Worm (Caenorhabditis elegans) whole organism, mixed stage, embryonic: ENCODE data around the gene col-104.

Experiments
- M03D4.4 ChIP-seq: sonication (generic microtip); optimal IDR thresholded peaks from 2 replicates; lab custom pipeline; 2017; ENCODE audit warnings: mild to moderate bottlenecking, missing genetic modification characterization, missing compliant biosample characterization
- bed-3 ChIP-seq: fragments of 200-800 bp; sonication (Bioruptor generic); optimal IDR thresholded peaks from 3 replicates; lab custom pipeline; 2018; ENCODE audit warnings: mild to moderate bottlenecking, missing genetic modification characterization, moderate library complexity, missing compliant biosample characterization
- blmp-1 ChIP-seq: fragments of 150-350 bp; optimal IDR thresholded peaks from 2 replicates; lab custom pipeline; 2014; ENCODE audit warnings: missing biosample characterization, missing genetic modification characterization
- ceh-39 ChIP-seq: fragments of 150-350 bp; optimal IDR thresholded peaks from 2 replicates; lab custom pipeline; 2014; ENCODE audit warnings: missing biosample characterization, missing genetic modification characterization
- ceh-43 ChIP-seq: fragments of 200-800 bp; sonication (Bioruptor generic); optimal IDR thresholded peaks from 2 replicates; lab custom pipeline; 2018; ENCODE audit warnings: mild to moderate bottlenecking, missing genetic modification characterization, moderate library complexity, missing compliant biosample characterization
- ceh-83 ChIP-seq: fragments of 200-800 bp; sonication (Bioruptor generic); optimal IDR thresholded peaks from 2 replicates; lab custom pipeline; 2018; ENCODE audit warnings: mild to moderate bottlenecking, missing genetic modification characterization, missing compliant biosample characterization
- ces-1 ChIP-seq: fragments of 150-350 bp; optimal IDR thresholded peaks from 2 replicates; lab custom pipeline; 2014; ENCODE audit warnings: missing biosample characterization, missing genetic modification reagents, missing genetic modification characterization
- cnd-1 ChIP-seq: fragments of 200-800 bp; sonication (Bioruptor generic); optimal IDR thresholded peaks from 2 replicates; lab custom pipeline; 2018; ENCODE audit warnings: mild to moderate bottlenecking, missing genetic modification characterization, missing compliant biosample characterization
- drap-1 ChIP-seq: fragments of 200-800 bp; sonication (Bioruptor generic); optimal IDR thresholded peaks from 3 replicates; lab custom pipeline; 2018; ENCODE audit warnings: mild to moderate bottlenecking, missing genetic modification characterization, missing compliant biosample characterization
- elt-1 ChIP-seq: sonication (generic microtip); optimal IDR thresholded peaks from 2 replicates; lab custom pipeline; 2017; ENCODE audit warnings: missing genetic modification characterization, mild to moderate bottlenecking, missing compliant biosample characterization, antibody characterized with exemption, moderate library complexity, borderline replicate concordance; ENCODE audit not compliant: insufficient read depth
- elt-3 ChIP-seq: fragments of 150-350 bp; optimal IDR thresholded peaks from 2 replicates; lab custom pipeline; 2014; ENCODE audit warnings: missing biosample characterization, missing genetic modification characterization
- flh-1 ChIP-seq: fragments of 200-800 bp; sonication (Bioruptor generic); optimal IDR thresholded peaks from 2 replicates; lab custom pipeline; 2018; ENCODE audit warnings: mild to moderate bottlenecking, missing genetic modification characterization, moderate library complexity, missing compliant biosample characterization
- ham-2 ChIP-seq: fragments of 200-800 bp; sonication (Bioruptor generic); optimal IDR thresholded peaks from 2 replicates; lab custom pipeline; 2018; ENCODE audit warnings: mild to moderate bottlenecking, missing genetic modification characterization, missing compliant biosample characterization
- hlh-1 ChIP-seq: fragments of 150-350 bp; optimal IDR thresholded peaks from 2 replicates; lab custom pipeline; 2014; ENCODE audit warnings: missing biosample characterization, missing genetic modification reagents, missing genetic modification characterization
- lin-13 ChIP-seq: fragments of 150-350 bp; optimal IDR thresholded peaks from 2 replicates; lab custom pipeline; 2014; ENCODE audit warnings: missing biosample characterization, missing genetic modification characterization
- lin-32 ChIP-seq: fragments of 200-800 bp; sonication (Bioruptor generic); optimal IDR thresholded peaks from 2 replicates; lab custom pipeline; 2018; ENCODE audit warnings: mild to moderate bottlenecking, missing genetic modification characterization, missing compliant biosample characterization
- lsy-2 ChIP-seq: fragments of 150-350 bp; optimal IDR thresholded peaks from 2 replicates; lab custom pipeline; 2014; ENCODE audit warnings: missing biosample characterization, missing genetic modification characterization
- mab-5 ChIP-seq: fragments of 150-350 bp; optimal IDR thresholded peaks from 2 replicates; lab custom pipeline; 2014; ENCODE audit warnings: missing biosample characterization, missing genetic modification characterization
- mep-1 ChIP-seq: fragments of 150-350 bp; optimal IDR thresholded peaks from 2 replicates; lab custom pipeline; 2017; ENCODE audit warnings: missing biosample characterization, missing genetic modification reagents, missing genetic modification characterization, inconsistent platforms
- mls-2 ChIP-seq: sonication (generic microtip); optimal IDR thresholded peaks from 2 replicates; lab custom pipeline; 2016; ENCODE audit warnings: mild to moderate bottlenecking, missing genetic modification characterization, moderate library complexity, missing compliant biosample characterization
- nhr-12 ChIP-seq: fragments of 150-350 bp; optimal IDR thresholded peaks from 2 replicates; lab custom pipeline; 2014; ENCODE audit warnings: missing biosample characterization, missing genetic modification characterization
- nhr-2 ChIP-seq: fragments of 150-350 bp; optimal IDR thresholded peaks from 2 replicates; lab custom pipeline; 2014; ENCODE audit warnings: missing biosample characterization, missing genetic modification characterization
- nhr-237 ChIP-seq: fragments of 150-350 bp; optimal IDR thresholded peaks from 2 replicates; lab custom pipeline; 2014; ENCODE audit warnings: missing biosample characterization, missing genetic modification characterization
- nhr-28 ChIP-seq: fragments of 150-350 bp; optimal IDR thresholded peaks from 2 replicates; lab custom pipeline; 2014; ENCODE audit warnings: missing biosample characterization, missing genetic modification characterization
- nhr-76 ChIP-seq: sonication (generic microtip); optimal IDR thresholded peaks from 2 replicates; lab custom pipeline; 2017; ENCODE audit warnings: missing biosample characterization, missing genetic modification characterization
- pha-4 ChIP-seq: fragments of 150-350 bp; optimal IDR thresholded peaks from 2 replicates; lab custom pipeline; 2018; ENCODE audit warnings: missing biosample characterization, missing genetic modification reagents, missing genetic modification characterization
- sem-2 ChIP-seq: fragments of 200-800 bp; sonication (Bioruptor generic); optimal IDR thresholded peaks from 2 replicates; lab custom pipeline; 2018; ENCODE audit warnings: mild to moderate bottlenecking, missing genetic modification characterization, missing compliant biosample characterization
- snpc-4 ChIP-seq: fragments of 150-350 bp; optimal IDR thresholded peaks from 2 replicates; lab custom pipeline; 2014; ENCODE audit warnings: missing biosample characterization, missing genetic modification characterization
- sptf-1 ChIP-seq: sonication (generic microtip); optimal IDR thresholded peaks from 2 replicates; lab custom pipeline; 2017; ENCODE audit warnings: mild to moderate bottlenecking, missing genetic modification characterization, moderate library complexity, missing compliant biosample characterization
- tbx-8 ChIP-seq: fragments of 200-800 bp; sonication (Bioruptor generic); optimal IDR thresholded peaks from 2 replicates; lab custom pipeline; 2018; ENCODE audit warnings: mild to moderate bottlenecking, missing genetic modification characterization, moderate library complexity, missing compliant biosample characterization
- unc-120 ChIP-seq: sonication (generic microtip); optimal IDR thresholded peaks from 2 replicates; lab custom pipeline; 2017; ENCODE audit warnings: missing genetic modification characterization, missing compliant biosample characterization; ENCODE audit not compliant: poor library complexity, severe bottlenecking
- unc-39 ChIP-seq: fragments of 150-350 bp; optimal IDR thresholded peaks from 2 replicates; lab custom pipeline; 2014; ENCODE audit warnings: missing biosample characterization, missing genetic modification characterization
- unc-62 ChIP-seq: fragments of 150-350 bp; optimal IDR thresholded peaks from 2 replicates; lab custom pipeline; 2014; ENCODE audit warnings: missing biosample characterization, missing genetic modification reagents, missing genetic modification characterization
- zip-8 ChIP-seq: fragments of 150-350 bp; optimal IDR thresholded peaks from 2 replicates; lab custom pipeline; 2014; ENCODE audit warnings: missing biosample characterization, missing genetic modification characterization
- ztf-11 ChIP-seq: fragments of 150-350 bp; optimal IDR thresholded peaks from 2 replicates; lab custom pipeline; 2014; ENCODE audit warnings: missing biosample characterization, missing genetic modification characterization

Gene col-104

DNA sequence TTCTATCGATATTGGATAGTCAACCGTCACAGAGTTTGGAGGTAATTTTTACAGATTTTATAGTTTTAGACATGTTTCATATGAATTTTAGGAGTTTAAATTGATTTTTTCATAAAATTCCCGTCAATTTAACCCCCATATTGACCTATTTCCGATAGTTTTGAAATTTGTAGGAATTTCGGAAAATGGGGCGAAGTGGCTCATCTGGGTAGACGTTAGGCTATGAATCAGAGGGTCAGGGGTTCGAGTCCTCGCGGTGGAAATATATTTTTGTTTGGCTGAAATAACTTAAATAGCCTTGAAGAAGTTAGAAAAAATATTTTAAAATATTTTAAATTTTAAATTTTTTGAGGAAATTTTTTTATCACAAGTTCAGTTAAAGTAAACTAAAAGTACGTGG is 36.3 kb upstream of the col-104 start:
- TF ChIP-seq elt-1 (tag; lab: Kevin White, UChicago): no peak
- no peak for TF ChIP-seq nhr-237 (tag; lab: Kevin White, UChicago)
- no peak for TF ChIP-seq unc-120 (tag; lab: Kevin White, UChicago)
- TF ChIP-seq sem-2 (GFP tag; lab: Kevin White, UChicago): no peak
- TF ChIP-seq ceh-39 (tag; lab: Kevin White, UChicago): no peak
- TF ChIP-seq nhr-76: no peak
- TF ChIP-seq elt-3 (tag; lab: Kevin White, UChicago): no peak
- TF ChIP-seq lin-32 (GFP tag; lab: Kevin White, UChicago): no peak
- TF ChIP-seq pha-4 (tag; lab: Kevin White, UChicago): no peak
- no peak for TF ChIP-seq lsy-2 (tag; lab: Kevin White, UChicago)
- no peak for TF ChIP-seq blmp-1
- no peak for TF ChIP-seq nhr-12
- no peak for TF ChIP-seq ces-1 (GFP tag; lab: Kevin White, UChicago)
- TF ChIP-seq, all 35 proteins: peak for 0

ce11 chrIV:1390102-1390501 is 35.0 kb upstream of the col-104 start:
- TF ChIP-seq snpc-4 (tag; lab: Kevin White, UChicago): no peak
- TF ChIP-seq nhr-28 (tag; lab: Kevin White, UChicago): no peak
- no peak for TF ChIP-seq pha-4 (tag; lab: Kevin White, UChicago)
- TF ChIP-seq M03D4.4 (tag; lab: Kevin White, UChicago): no peak
- TF ChIP-seq ceh-39 (tag; lab: Kevin White, UChicago): no peak
- no peak for TF ChIP-seq elt-3 (tag; lab: Kevin White, UChicago)
- no peak for TF ChIP-seq elt-1 (tag; lab: Kevin White, UChicago)
- TF ChIP-seq nhr-2 (tag; lab: Kevin White, UChicago): no peak
- no peak for TF ChIP-seq unc-39 (tag; lab: Kevin White, UChicago)
- TF ChIP-seq lin-32 (GFP tag; lab: Kevin White, UChicago): no peak
- no peak for TF ChIP-seq flh-1 (GFP tag; lab: Kevin White, UChicago)
- no peak for TF ChIP-seq ham-2 (GFP tag; lab: Kevin White, UChicago)
- no peak for TF ChIP-seq lin-13 (tag; lab: Kevin White, UChicago)
- TF ChIP-seq nhr-12: no peak
- TF ChIP-seq tbx-8: no peak
- TF ChIP-seq mab-5 (tag; lab: Kevin White, UChicago): no peak
- TF ChIP-seq hlh-1 (tag; lab: Kevin White, UChicago): no peak
- TF ChIP-seq bed-3 (GFP tag; lab: Kevin White, UChicago): no peak

ce11 chrIV:1389599-1389998 is 34.5 kb upstream of the col-104 start:
- no peak for TF ChIP-seq elt-1 (tag; lab: Kevin White, UChicago)
- no peak for TF ChIP-seq nhr-12
- TF ChIP-seq bed-3 (GFP tag; lab: Kevin White, UChicago): no peak
- no peak for TF ChIP-seq ham-2 (GFP tag; lab: Kevin White, UChicago)
- no peak for TF ChIP-seq lin-13 (tag; lab: Kevin White, UChicago)
- TF ChIP-seq cnd-1: no peak
- TF ChIP-seq pha-4 (tag; lab: Kevin White, UChicago): no peak
- no peak for TF ChIP-seq lsy-2 (tag; lab: Kevin White, UChicago)
- TF ChIP-seq, all 35 proteins: peak for 0

- TF ChIP-seq ceh-43 (GFP tag; lab: Kevin White, UChicago): no peak
Observed at ce11 chrIV:1389021-1389420, 33.9 kb upstream of the col-104 start.

DNA sequence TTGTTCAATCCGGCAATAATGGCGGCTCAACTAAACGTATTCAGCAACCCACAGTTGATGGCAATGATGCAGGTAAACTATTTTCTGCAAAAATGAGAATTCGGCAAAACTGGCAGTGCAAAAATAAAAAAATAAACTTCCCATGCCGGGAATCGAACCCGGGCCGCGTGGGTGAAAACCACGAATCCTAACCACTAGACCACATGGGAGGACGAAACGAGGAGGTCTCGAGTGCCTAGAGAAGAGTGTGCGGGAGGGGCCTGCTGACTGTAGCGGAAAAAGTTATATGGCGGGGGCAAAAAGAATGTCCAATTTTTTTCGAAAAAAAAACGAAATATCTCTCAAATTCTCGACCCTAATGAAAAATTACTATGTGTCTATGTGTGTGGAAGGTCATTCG is 33.0 kb upstream of the col-104 start:
- TF ChIP-seq cnd-1: peak; percentile 81
- no peak for TF ChIP-seq nhr-237 (tag; lab: Kevin White, UChicago)
- TF ChIP-seq ceh-39 (tag; lab: Kevin White, UChicago): no peak
- peak; percentile 31 for TF ChIP-seq ham-2 (GFP tag; lab: Kevin White, UChicago)
- TF ChIP-seq ztf-11 (tag; lab: Kevin White, UChicago): no peak
- peak; percentile 61 for TF ChIP-seq lin-32 (GFP tag; lab: Kevin White, UChicago)
- TF ChIP-seq nhr-76: no peak
- TF ChIP-seq pha-4 (tag; lab: Kevin White, UChicago): no peak
- TF ChIP-seq unc-39 (tag; lab: Kevin White, UChicago): no peak
- TF ChIP-seq snpc-4 (tag; lab: Kevin White, UChicago): no peak
- peak; percentile 91 for TF ChIP-seq sptf-1 (tag; lab: Kevin White, UChicago)
- no peak for TF ChIP-seq elt-1 (tag; lab: Kevin White, UChicago)
- TF ChIP-seq unc-120 (tag; lab: Kevin White, UChicago): peak; percentile 54
- TF ChIP-seq mep-1: no peak
- TF ChIP-seq drap-1 (GFP tag; lab: Kevin White, UChicago): peak; percentile 75
- no peak for TF ChIP-seq blmp-1
- TF ChIP-seq ces-1 (GFP tag; lab: Kevin White, UChicago): peak; percentile 7
- TF ChIP-seq unc-62: no peak
- peak; percentile 82 for TF ChIP-seq mls-2
- peak; percentile 70 for TF ChIP-seq sem-2 (GFP tag; lab: Kevin White, UChicago)
- peak; percentile 67 for TF ChIP-seq flh-1 (GFP tag; lab: Kevin White, UChicago)
- TF ChIP-seq hlh-1 (tag; lab: Kevin White, UChicago): no peak
- no peak for TF ChIP-seq nhr-28 (tag; lab: Kevin White, UChicago)
- no peak for TF ChIP-seq elt-3 (tag; lab: Kevin White, UChicago)
- TF ChIP-seq lsy-2 (tag; lab: Kevin White, UChicago): no peak
- peak; percentile 65 for TF ChIP-seq ceh-43 (GFP tag; lab: Kevin White, UChicago)
- peak; percentile 81 for TF ChIP-seq M03D4.4 (tag; lab: Kevin White, UChicago)
- TF ChIP-seq nhr-12: no peak
- peak; percentile 82 for TF ChIP-seq ceh-83 (GFP tag; lab: Kevin White, UChicago)
- TF ChIP-seq lin-13 (tag; lab: Kevin White, UChicago): peak; percentile 3
- no peak for TF ChIP-seq zip-8 (tag; lab: Kevin White, UChicago)
- TF ChIP-seq bed-3 (GFP tag; lab: Kevin White, UChicago): peak; percentile 58
- TF ChIP-seq nhr-2 (tag; lab: Kevin White, UChicago): no peak
- no peak for TF ChIP-seq tbx-8
- TF ChIP-seq mab-5 (tag; lab: Kevin White, UChicago): no peak
